Worm (Caenorhabditis elegans) whole organism, L4/young adult: ENCODE data around the gene Y69A2AR.12.

Source experiments
- W03F9.2 ChIP-seq: fragments of 150-350 bp; optimal IDR thresholded peaks from 2 replicates; lab custom pipeline; 2014; ENCODE audit warnings: missing biosample characterization, missing genetic modification characterization
- dao-5 ChIP-seq: sonication (generic microtip); optimal IDR thresholded peaks from 2 replicates; lab custom pipeline; 2016; ENCODE audit warnings: missing genotype, missing genetic modification characterization, moderate library complexity, missing compliant biosample characterization
- him-1 ChIP-seq: sonication (generic microtip); optimal IDR thresholded peaks from 2 replicates; lab custom pipeline; 2016; ENCODE audit warnings: missing genotype, missing genetic modification reagents, missing genetic modification characterization, missing compliant biosample characterization

ce11 chrIV:2563969-2564368 lies 4.4 kb upstream of the Y69A2AR.12 start, which contains the start of gene Y69A2AR.24:
- TF ChIP-seq him-1 (tag; lab: Kevin White, UChicago) (no peak), dao-5 (tag; lab: Kevin White, UChicago) (no peak), W03F9.2 (tag; lab: Kevin White, UChicago) (no peak)
